Worm (Caenorhabditis elegans) whole organism, midembryonic: Measurements from ENCODE around the gene bus-1.

Experiments
- cog-1 ChIP-seq: sonication (generic microtip); optimal IDR thresholded peaks from 2 replicates; lab custom pipeline; 2016; ENCODE audit warnings: missing genetic modification characterization, missing compliant biosample characterization
- klf-2 ChIP-seq: fragments of 200-800 bp; sonication (Bioruptor generic); conservative IDR thresholded peaks from 2 replicates; pipeline ENCODE4 v1.3.6; 2022; ENCODE audit warnings: missing genetic modification reagents, missing genetic modification characterization, missing compliant biosample characterization
- ref-1 ChIP-seq: fragments of 200-800 bp; sonication (Bioruptor generic); conservative IDR thresholded peaks from 2 replicates; pipeline ENCODE4 v1.3.6; 2022; ENCODE audit warnings: missing genetic modification reagents, missing genetic modification characterization, missing compliant biosample characterization
- ztf-23 ChIP-seq: fragments of 200-800 bp; sonication (Bioruptor generic); IDR thresholded peaks from 2 replicates; pipeline ENCODE4 v1.3.6; 2022; ENCODE audit warnings: missing genetic modification reagents, missing genetic modification characterization, missing compliant biosample characterization
- ztf-29 ChIP-seq: fragments of 200-800 bp; sonication (Bioruptor generic); IDR thresholded peaks from 2 replicates; pipeline ENCODE4 v1.3.6; 2022; ENCODE audit warnings: missing genetic modification reagents, missing genetic modification characterization, missing compliant biosample characterization

ce11 chrV:8980845-8981244, 43.8 kb downstream of the bus-1 start, which contains the start of gene str-84:
- TF ChIP-seq klf-2 (GFP tag; lab: Robert Waterston, UW): no peak
- TF ChIP-seq ztf-23 (GFP tag; lab: Robert Waterston, UW): no peak
- no peak for TF ChIP-seq cog-1 (tag; lab: Kevin White, UChicago)
- no peak for TF ChIP-seq ztf-29
- TF ChIP-seq ref-1 (GFP tag; lab: Robert Waterston, UW): no peak
